Fruit fly (Drosophila melanogaster): ENCODE results near the gene CG10376.

The CG10376 gene

dm6 chr2L:18688646-18689296 lies 14.1 kb downstream of the CG10376 start, which contains the start of gene msl-1 (continued):
- TF ChIP-seq Hr38 (GFP tag; optimal IDR thresholded peaks at IDR 0.05), result no peak

dm6 chr2L:18687827-18688226 lies 15.1 kb downstream of the CG10376 start:
- TF ChIP-seq OdsH (GFP tag; optimal IDR thresholded peaks at IDR 0.05) (no peak), eg (GFP tag; IDR thresholded peaks at IDR 0.05) (no peak), CG7368 (GFP tag; optimal IDR thresholded peaks at IDR 0.05) (no peak), CG6163 (GFP tag; IDR thresholded peaks at IDR 0.05) (no peak), ss (GFP tag; optimal IDR thresholded peaks at IDR 0.05) (no peak), acj6 (GFP tag; optimal IDR thresholded peaks at IDR 0.05) (no peak), Sox15 (GFP tag; optimal IDR thresholded peaks at IDR 0.05) (no peak), CG8632 (GFP tag; optimal IDR thresholded peaks at IDR 0.05) (no peak), Lpt (GFP tag; optimal IDR thresholded peaks at IDR 0.05) (no peak), CG8319 (GFP tag; optimal IDR thresholded peaks at IDR 0.05) (no peak), spab (GFP tag; optimal IDR thresholded peaks at IDR 0.05) (no peak), fd85E (GFP tag; optimal IDR thresholded peaks at IDR 0.05) (no peak)

dm6 chr2L:18681903-18682302 lies 21.0 kb downstream of the CG10376 start, which contains the start of gene tos:
Gene tos (minus strand): TSS chr2L:18682075.
- TF ChIP-seq Eip78C (GFP tag), result no peak
- no peak for TF ChIP-seq Sox14 (GFP tag; optimal IDR thresholded peaks at IDR 0.05)
- TF ChIP-seq esn (GFP tag; optimal IDR thresholded peaks at IDR 0.05), result peak; percentile 32

DNA sequence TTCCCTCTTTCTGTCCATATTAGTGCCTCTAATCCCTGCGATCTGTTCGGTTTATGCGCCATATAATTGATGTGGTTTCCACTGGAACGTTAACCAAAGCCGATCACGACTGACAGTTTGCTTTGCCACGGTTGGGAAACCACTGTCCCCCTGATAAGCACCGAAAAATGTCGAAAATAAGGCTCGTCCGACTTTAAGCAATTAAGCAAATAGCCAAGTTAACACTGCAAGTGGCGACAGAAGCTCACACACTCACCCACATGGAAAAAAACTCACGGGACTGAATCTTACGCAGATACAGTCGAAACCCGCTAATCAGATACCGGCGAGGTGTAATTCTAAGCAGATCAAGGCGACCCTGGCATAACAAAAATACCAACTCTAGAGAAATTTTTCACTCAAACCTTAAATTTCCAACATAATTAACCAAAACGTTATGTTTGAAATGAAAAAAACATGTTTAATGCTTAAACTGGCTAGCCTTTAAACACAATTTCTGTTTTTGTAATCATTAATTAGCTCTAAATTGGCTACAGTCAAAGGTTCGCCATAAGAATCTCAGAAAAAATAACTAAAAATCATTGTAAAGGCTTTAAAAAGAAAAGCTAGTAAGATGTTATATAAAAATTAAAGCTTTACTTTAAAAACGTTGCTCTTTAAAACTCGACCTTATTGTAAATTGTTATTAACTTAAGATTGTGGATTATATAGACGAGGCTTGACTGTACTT lies 24.8 kb downstream of the CG10376 start:
- peak; percentile 19 for TF ChIP-seq cyc (GFP tag; optimal IDR thresholded peaks at IDR 0.05)
- TF ChIP-seq Eip78C (GFP tag), result peak; percentile 80
- TF ChIP-seq Lpt (GFP tag; optimal IDR thresholded peaks at IDR 0.05), result no peak
- peak; percentile 35 for TF ChIP-seq Sox15 (GFP tag; optimal IDR thresholded peaks at IDR 0.05)
- TF ChIP-seq Smox (GFP tag; optimal IDR thresholded peaks at IDR 0.05), result no peak
- peak; percentile 39 for TF ChIP-seq CG8632 (GFP tag; optimal IDR thresholded peaks at IDR 0.05)
- peak; percentile 16 for TF ChIP-seq CG3032 (tag; optimal IDR thresholded peaks at IDR 0.05)
- TF ChIP-seq Eip93F (GFP tag; optimal IDR thresholded peaks at IDR 0.05), result peak; percentile 21
- TF ChIP-seq CG3919 (GFP tag; optimal IDR thresholded peaks at IDR 0.05), result no peak
- peak; percentile 20 for TF ChIP-seq CG11902 (GFP tag; optimal IDR thresholded peaks at IDR 0.05)
- peak; percentile 79 for TF ChIP-seq esn (GFP tag; optimal IDR thresholded peaks at IDR 0.05)
- TF ChIP-seq acj6 (GFP tag; optimal IDR thresholded peaks at IDR 0.05), result no peak
- TF ChIP-seq CG31627 (GFP tag; optimal IDR thresholded peaks at IDR 0.05), result peak; percentile 67
- TF ChIP-seq lz (GFP tag; optimal IDR thresholded peaks at IDR 0.05), result peak; percentile 54
- peak; percentile 82 for TF ChIP-seq svp (GFP tag)

- TF ChIP-seq CG9139 (GFP tag; optimal IDR thresholded peaks at IDR 0.05), result no peak
- TF ChIP-seq pdm3 (GFP tag; optimal IDR thresholded peaks at IDR 0.05), result no peak
- no peak for TF ChIP-seq net (GFP tag; optimal IDR thresholded peaks at IDR 0.05)
- no peak for TF ChIP-seq CG10669 (GFP tag; optimal IDR thresholded peaks at IDR 0.05)
- no peak for TF ChIP-seq salr (GFP tag; optimal IDR thresholded peaks at IDR 0.05)
- TF ChIP-seq cyc (GFP tag; optimal IDR thresholded peaks at IDR 0.05), result peak; percentile 9
- TF ChIP-seq CG4318 (GFP tag; optimal IDR thresholded peaks at IDR 0.05), result no peak
- TF ChIP-seq svp (GFP tag), result peak; percentile 14
- TF ChIP-seq fkh (GFP tag; optimal IDR thresholded peaks at IDR 0.05), result peak; percentile 98
- no peak for TF ChIP-seq topi (GFP tag; optimal IDR thresholded peaks at IDR 0.05)
Measured at dm6 chr2L:18676948-18677820, 25.7 kb downstream of the CG10376 start, which contains the start of the genes Mst36Fa and CG31751. Gene Mst36Fa (minus strand): TSS chr2L:18676998. Gene CG31751 (plus strand): TSS chr2L:18677221.
